Fruit fly (Drosophila melanogaster): ENCODE results near the gene Ugalt.

Ugalt gene

dm6 chrX:2652124-2652923 lies 51.3 kb downstream of the Ugalt start (continued):
- TF ChIP-seq CG2202 (tag; optimal IDR thresholded peaks at IDR 0.05) (no peak), gem (tag; optimal IDR thresholded peaks at IDR 0.05) (no peak), C15 (GFP tag; IDR thresholded peaks at IDR 0.05) (no peak), Oli (tag; optimal IDR thresholded peaks at IDR 0.05) (no peak), zf30C (GFP tag; optimal IDR thresholded peaks at IDR 0.05) (no peak), CG30431 (GFP tag; optimal IDR thresholded peaks at IDR 0.05) (no peak), CG7987 (GFP tag; optimal IDR thresholded peaks at IDR 0.05) (no peak), fd102C (GFP tag; optimal IDR thresholded peaks at IDR 0.05) (no peak), CG4820 (GFP tag; optimal IDR thresholded peaks at IDR 0.05) (peak; percentile 80), CG4424 (GFP tag; optimal IDR thresholded peaks at IDR 0.05) (no peak), sens (GFP tag) (peak; percentile 24), CG7357 (GFP tag; IDR thresholded peaks at IDR 0.05) (no peak), CG7963 (GFP tag; IDR thresholded peaks at IDR 0.05; ENCODE audit: partially characterized antibody) (no peak), CG16813 (GFP tag; IDR thresholded peaks at IDR 0.05; ENCODE audit: partially characterized antibody) (no peak), Sox102F (GFP tag; optimal IDR thresholded peaks at IDR 0.05) (no peak), Sin3A (optimal IDR thresholded peaks at IDR 0.05) (no peak), sqz (GFP tag; optimal IDR thresholded peaks at IDR 0.05) (peak; percentile 75), ham (GFP tag; IDR thresholded peaks at IDR 0.05) (no peak), Dad (GFP tag; optimal IDR thresholded peaks at IDR 0.05) (no peak), scrt (GFP tag; optimal IDR thresholded peaks at IDR 0.05) (no peak), crp (GFP tag; optimal IDR thresholded peaks at IDR 0.05) (no peak), MESR4 (GFP tag; optimal IDR thresholded peaks at IDR 0.05) (no peak), Dek (tag; optimal IDR thresholded peaks at IDR 0.05) (no peak), CG6854 (GFP tag; optimal IDR thresholded peaks at IDR 0.05) (no peak), BEAF-32 (GFP tag; optimal IDR thresholded peaks at IDR 0.05) (no peak), CG31441 (GFP tag; IDR thresholded peaks at IDR 0.05) (no peak), CG8089 (GFP tag; optimal IDR thresholded peaks at IDR 0.05) (no peak), CG18262 (tag; optimal IDR thresholded peaks at IDR 0.05) (no peak), MTF-1 (GFP tag; optimal IDR thresholded peaks at IDR 0.05; ENCODE audit: borderline replicate concordance) (no peak), CG33213 (GFP tag; optimal IDR thresholded peaks at IDR 0.05) (no peak), fd96Cb (tag; optimal IDR thresholded peaks at IDR 0.05) (no peak), chif (GFP tag; optimal IDR thresholded peaks at IDR 0.05) (no peak), CG11696 (GFP tag; IDR thresholded peaks at IDR 0.05) (no peak), jing (GFP tag; optimal IDR thresholded peaks at IDR 0.05) (no peak), slp2 (GFP tag; optimal IDR thresholded peaks at IDR 0.05) (no peak), NFAT (GFP tag; IDR thresholded peaks at IDR 0.05) (no peak), pros (GFP tag; optimal IDR thresholded peaks at IDR 0.05) (peak; percentile 11), CG12659 (GFP tag; optimal IDR thresholded peaks at IDR 0.05) (no peak), HLH54F (GFP tag; optimal IDR thresholded peaks at IDR 0.05) (no peak), Trl (optimal IDR thresholded peaks at IDR 0.05) (peak; percentile 75 to 86), Trl (GFP tag; optimal IDR thresholded peaks at IDR 0.05) (no peak), Med (GFP tag) (peak; percentile 73), CG11560 (tag; IDR thresholded peaks at IDR 0.05) (no peak), Side (GFP tag; optimal IDR thresholded peaks at IDR 0.05) (no peak), z (GFP tag; IDR thresholded peaks at IDR 0.05) (peak; percentile 51; the same call in 1 of the 3 replicates), twi (tag; optimal IDR thresholded peaks at IDR 0.05) (no peak), Blimp-1 (GFP tag; optimal IDR thresholded peaks at IDR 0.05) (peak; percentile 62), CG10979 (tag; optimal IDR thresholded peaks at IDR 0.05) (no peak), CG14965 (GFP tag; optimal IDR thresholded peaks at IDR 0.05; ENCODE audit: borderline replicate concordance) (no peak), E2f1 (GFP tag; IDR thresholded peaks at IDR 0.05) (no peak)

Measured in whole organism, embryonic.